Fruit fly (Drosophila melanogaster) S2 (cell line): ENCODE measurements around the gene sdk.

Source experiments
- CG8478 ChIP-seq: fragments of >200 bp; optimal IDR thresholded peaks from 2 replicates; lab custom pipeline; 2018
- CTCF ChIP-seq, 2 experiments: fragments of >200 bp; optimal IDR thresholded peaks; 2 replicates each; lab custom pipeline; 2018

DNA sequence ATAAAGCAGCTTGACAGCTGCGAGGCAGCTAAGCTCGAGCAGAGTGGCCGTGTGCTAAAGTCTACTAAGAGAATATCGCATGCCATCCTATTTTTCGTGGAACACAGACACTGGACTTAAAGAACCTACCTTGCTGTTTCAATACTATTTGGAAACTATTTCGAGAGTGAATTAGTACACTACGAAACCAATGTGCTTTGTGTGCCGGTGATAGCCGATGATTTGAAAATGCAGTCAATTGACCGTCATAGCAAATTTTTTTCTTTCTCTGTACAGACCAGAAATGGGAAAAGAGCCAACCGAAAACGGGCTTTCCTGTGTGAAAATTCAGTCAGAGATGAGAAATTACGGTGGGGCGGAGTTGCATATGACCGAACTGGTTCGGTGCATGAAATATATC lies 28.7 kb downstream of the sdk start:
- TF ChIP-seq CG8478 (lab: Kevin White, UChicago) (no peak), CTCF (optimal IDR thresholded peaks at IDR 0.05; lab: Kevin White, UChicago) (no peak)
